Fruit fly (Drosophila melanogaster) whole organism, embryonic: ENCODE measurements around the gene ABCB7.

ENCODE experiments used
- Aef1 ChIP-seq: fragments of 200-800 bp; sonication (Bioruptor generic); IDR thresholded peaks from 3 replicates; pipeline ENCODE4 v1.3.6; 2022; ENCODE audit warnings: missing biosample characterization, missing genetic modification characterization
- B-H1 ChIP-seq: fragments of 200-800 bp; sonication (Bioruptor generic); IDR thresholded peaks from 3 replicates; pipeline ENCODE4 v1.3.6; 2022; ENCODE audit warnings: missing biosample characterization, missing genetic modification characterization
- Bgb ChIP-seq: fragments of 200-800 bp; sonication (Bioruptor generic); IDR thresholded peaks from 2 replicates; pipeline ENCODE4 v1.3.6; 2022; ENCODE audit warnings: missing biosample characterization, missing genetic modification characterization; ENCODE audit not compliant: partially characterized antibody
- CG11456 ChIP-seq: fragments of 200-800 bp; sonication (Bioruptor generic); IDR thresholded peaks from 3 replicates; pipeline ENCODE4 v1.3.6; 2022; ENCODE audit warnings: missing biosample characterization, missing genetic modification characterization
- CG12391 ChIP-seq: fragments of 200-800 bp; sonication (Bioruptor generic); optimal IDR thresholded peaks from 3 replicates; lab custom pipeline; 2018; ENCODE audit warnings: missing biosample characterization, mild to moderate bottlenecking, missing genetic modification characterization, moderate library complexity
- CG17612 ChIP-seq: fragments of 200-800 bp; sonication (Bioruptor generic); IDR thresholded peaks from 2 replicates; pipeline ENCODE4 v1.3.6; 2022; ENCODE audit warnings: missing biosample characterization, missing genetic modification characterization
- CG17802 ChIP-seq: fragments of 200-800 bp; sonication (Bioruptor generic); optimal IDR thresholded peaks from 2 replicates; lab custom pipeline; 2018; ENCODE audit warnings: missing biosample characterization, mild to moderate bottlenecking, missing genetic modification characterization, moderate library complexity
- CG18476 ChIP-seq: fragments of 200-800 bp; sonication (Bioruptor generic); optimal IDR thresholded peaks from 2 replicates; lab custom pipeline; 2016; ENCODE audit warnings: missing biosample characterization, mild to moderate bottlenecking, missing genetic modification characterization
- CG2120 ChIP-seq: fragments of 200-800 bp; sonication (Bioruptor generic); optimal IDR thresholded peaks from 3 replicates; lab custom pipeline; 2016; ENCODE audit warnings: missing biosample characterization, missing genetic modification characterization
- CG31388 ChIP-seq: fragments of 200-800 bp; sonication (Bioruptor generic); optimal IDR thresholded peaks from 2 replicates; lab custom pipeline; 2016; ENCODE audit warnings: missing biosample characterization, missing genetic modification characterization
- CG34376 ChIP-seq: fragments of 200-800 bp; sonication (Bioruptor generic); optimal IDR thresholded peaks from 2 replicates; lab custom pipeline; 2018; ENCODE audit warnings: missing biosample characterization, mild to moderate bottlenecking, missing genetic modification characterization
- CG4820 ChIP-seq: fragments of 200-800 bp; sonication (Bioruptor generic); optimal IDR thresholded peaks from 3 replicates; lab custom pipeline; 2016; ENCODE audit warnings: missing biosample characterization, missing genetic modification characterization
- CG5953 ChIP-seq: fragments of 200-800 bp; sonication (Bioruptor generic); IDR thresholded peaks from 2 replicates; pipeline ENCODE4 v1.3.6; 2022; ENCODE audit warnings: missing biosample characterization, missing genetic modification characterization
- CG7786 ChIP-seq: fragments of 200-800 bp; sonication (Bioruptor generic); optimal IDR thresholded peaks from 2 replicates; lab custom pipeline; 2016; ENCODE audit warnings: missing biosample characterization, missing genetic modification characterization
- D19B ChIP-seq: fragments of 200-800 bp; sonication (Bioruptor generic); optimal IDR thresholded peaks from 2 replicates; lab custom pipeline; 2017; ENCODE audit warnings: missing biosample characterization, mild to moderate bottlenecking, missing genetic modification characterization
- Deaf1 ChIP-seq: fragments of 200-800 bp; optimal IDR thresholded peaks from 3 replicates; lab custom pipeline; 2019; ENCODE audit warnings: missing biosample characterization, mild to moderate bottlenecking, missing genetic modification characterization, moderate library complexity
- Dref ChIP-seq: fragments of 200-800 bp; sonication (Bioruptor generic); IDR thresholded peaks from 2 replicates; pipeline ENCODE4 v1.3.6; 2022; ENCODE audit warnings: missing biosample characterization, missing genetic modification characterization
- ERR ChIP-seq: fragments of 200-800 bp; sonication (Bioruptor generic); optimal IDR thresholded peaks from 2 replicates; lab custom pipeline; 2016; ENCODE audit warnings: missing biosample characterization, missing genetic modification characterization
- Fer3 ChIP-seq: fragments of 200-800 bp; sonication (Bioruptor generic); optimal IDR thresholded peaks from 2 replicates; lab custom pipeline; 2018; ENCODE audit warnings: missing biosample characterization, mild to moderate bottlenecking, missing genetic modification characterization, moderate library complexity
- Hmx ChIP-seq: fragments of 200-800 bp; sonication (Bioruptor generic); optimal IDR thresholded peaks from 2 replicates; lab custom pipeline; 2016; ENCODE audit warnings: missing biosample characterization, missing genetic modification characterization
- Hr51 ChIP-seq, 2 experiments: fragments of 200-800 bp; sonication (Bioruptor generic); optimal IDR thresholded peaks; 2 replicates in 1 of 2; 3 replicates in 1 of 2; lab custom pipeline; 2016 to 2018; ENCODE audit warnings: missing biosample characterization in 2 of 2, missing genetic modification characterization in 2 of 2, mild to moderate bottlenecking in 1 of 2, moderate library complexity in 1 of 2
- Lpt ChIP-seq: fragments of >200 bp; optimal IDR thresholded peaks from 2 replicates; lab custom pipeline; 2018; ENCODE audit warnings: missing biosample characterization, missing genetic modification characterization
- PHDP ChIP-seq: fragments of 200-800 bp; sonication (Bioruptor generic); optimal IDR thresholded peaks from 3 replicates; lab custom pipeline; 2018; ENCODE audit warnings: missing biosample characterization, mild to moderate bottlenecking, missing genetic modification characterization, moderate library complexity
- Ptx1 ChIP-seq: fragments of 200-800 bp; sonication (Bioruptor generic); IDR thresholded peaks from 2 replicates; pipeline ENCODE4 v1.3.6; 2022; ENCODE audit warnings: missing biosample characterization, missing genetic modification characterization
- Ssrp ChIP-seq: fragments of 200-800 bp; sonication (Bioruptor generic); optimal IDR thresholded peaks from 2 replicates; lab custom pipeline; 2018; ENCODE audit warnings: missing biosample characterization, mild to moderate bottlenecking, missing genetic modification characterization, moderate library complexity
- Usf ChIP-seq: fragments of 200-800 bp; sonication (Bioruptor generic); optimal IDR thresholded peaks from 2 replicates; lab custom pipeline; 2017; ENCODE audit warnings: missing genotype, missing biosample characterization, missing genetic modification characterization
- Xrp1 ChIP-seq: fragments of 200-800 bp; sonication (Bioruptor generic); IDR thresholded peaks from 2 replicates; pipeline ENCODE4 v1.3.6; 2022; ENCODE audit warnings: missing biosample characterization, missing genetic modification characterization
- bcd ChIP-seq: fragments of 200-800 bp; sonication (Bioruptor generic); optimal IDR thresholded peaks from 2 replicates; lab custom pipeline; 2017; ENCODE audit warnings: missing biosample characterization, mild to moderate bottlenecking, missing genetic modification characterization
- ems ChIP-seq: fragments of 200-800 bp; sonication (Bioruptor generic); optimal IDR thresholded peaks from 3 replicates; lab custom pipeline; 2016; ENCODE audit warnings: missing biosample characterization, missing genetic modification characterization
- gcm2 ChIP-seq: fragments of 200-800 bp; sonication (Bioruptor generic); optimal IDR thresholded peaks from 2 replicates; lab custom pipeline; 2016; ENCODE audit warnings: missing biosample characterization, missing genetic modification characterization
- ham ChIP-seq: fragments of 200-800 bp; sonication (Bioruptor generic); IDR thresholded peaks from 2 replicates; pipeline ENCODE4 v1.3.6; 2022; ENCODE audit warnings: missing biosample characterization, missing genetic modification characterization
- knrl ChIP-seq: fragments of 200-800 bp; sonication (Bioruptor generic); IDR thresholded peaks from 3 replicates; pipeline ENCODE4 v1.3.6; 2022; ENCODE audit warnings: missing biosample characterization, missing genetic modification characterization; ENCODE audit not compliant: partially characterized antibody
- lilli ChIP-seq: fragments of 200-800 bp; sonication (Bioruptor generic); optimal IDR thresholded peaks from 3 replicates; lab custom pipeline; 2016; ENCODE audit warnings: missing biosample characterization, missing genetic modification characterization
- lov ChIP-seq, 2 experiments: fragments of 200-800 bp in 1 of 2; fragments of >200 bp in 1 of 2; sonication (Bioruptor generic) in 1 of 2; IDR thresholded peaks in 1 of 2; optimal IDR thresholded peaks in 1 of 2; 2 replicates in 1 of 2; 3 replicates in 1 of 2; pipeline versions ENCODE4 v1.3.6 to Lab custom; 2017 to 2022; ENCODE audit warnings: missing biosample characterization in 1 of 2, missing genetic modification characterization in 1 of 2
- mam ChIP-seq: fragments of 200-800 bp; sonication (Bioruptor generic); optimal IDR thresholded peaks from 3 replicates; lab custom pipeline; 2016; ENCODE audit warnings: missing biosample characterization, missing genetic modification characterization
- nom ChIP-seq: fragments of 200-800 bp; sonication (Bioruptor generic); optimal IDR thresholded peaks from 2 replicates; lab custom pipeline; 2017; ENCODE audit warnings: missing biosample characterization, missing genetic modification characterization, mild to moderate bottlenecking, moderate library complexity, missing genetic modification reagents
- pan ChIP-seq, 4 experiments: fragments of >200 bp in 3 of 4; fragments of 200-800 bp in 1 of 4; sonication (Bioruptor generic) in 1 of 4; optimal IDR thresholded peaks in 3 of 4; IDR thresholded peaks in 1 of 4; 2 replicates each; pipeline versions ENCODE4 v1.3.6 to Lab custom; 2017 to 2022; ENCODE audit warnings: missing biosample characterization in 2 of 4, missing genetic modification characterization in 2 of 4, mixed read lengths in 1 of 4
- pita ChIP-seq: fragments of 200-800 bp; sonication (Bioruptor generic); optimal IDR thresholded peaks from 2 replicates; lab custom pipeline; 2017; ENCODE audit warnings: missing biosample characterization, mild to moderate bottlenecking, missing genetic modification characterization
- prd ChIP-seq, 3 experiments: fragments of >200 bp in 2 of 3; fragments of 200-800 bp in 1 of 3; sonication (Bioruptor generic) in 1 of 3; optimal IDR thresholded peaks in 2 of 3; IDR thresholded peaks in 1 of 3; 2 replicates in 2 of 3; 3 replicates in 1 of 3; pipeline versions ENCODE4 v1.3.6 to Lab custom; 2017 to 2022; ENCODE audit warnings: missing biosample characterization in 1 of 3, missing genetic modification characterization in 1 of 3
- sd ChIP-seq: fragments of 200-800 bp; sonication (Bioruptor generic); optimal IDR thresholded peaks from 3 replicates; lab custom pipeline; 2018; ENCODE audit warnings: missing biosample characterization, mild to moderate bottlenecking, missing genetic modification characterization, moderate library complexity
- stc ChIP-seq: fragments of 200-800 bp; sonication (Bioruptor generic); IDR thresholded peaks from 2 replicates; pipeline ENCODE4 v1.3.6; 2022; ENCODE audit warnings: missing biosample characterization, missing genetic modification characterization
- tio ChIP-seq: fragments of 200-800 bp; sonication (Bioruptor generic); optimal IDR thresholded peaks from 2 replicates; lab custom pipeline; 2017; ENCODE audit warnings: missing biosample characterization, missing genetic modification characterization, inconsistent platforms
- twi ChIP-seq: fragments of 200-800 bp; optimal IDR thresholded peaks from 2 replicates; lab custom pipeline; 2019; ENCODE audit warnings: missing biosample characterization, mild to moderate bottlenecking, missing genetic modification characterization, moderate library complexity
- vvl ChIP-seq: fragments of 200-800 bp; sonication (Bioruptor generic); IDR thresholded peaks from 2 replicates; pipeline ENCODE4 v1.3.6; 2022; ENCODE audit warnings: missing biosample characterization, missing genetic modification characterization

ABCB7 gene

dm6 chr3L:1628176-1628866 lies 10.1 kb downstream of the ABCB7 start, which contains the start of gene CG13928 (continued):
- TF ChIP-seq ems (GFP tag; lab: Kevin White, UChicago) = no peak
- no peak for TF ChIP-seq ham (GFP tag; lab: Robert Waterston, UW)
- 0 out of 3 replicates have a peak, but pooled peaks have one; percentile 11 for TF ChIP-seq knrl (GFP tag; lab: Robert Waterston, UW)
- TF ChIP-seq Fer3 (tag; lab: Kevin White, UChicago) = no peak

dm6 chr3L:1629064-1629777 lies 11.0 kb downstream of the ABCB7 start, which contains the start of gene GC:
Gene GC (minus strand): TSS chr3L:1629301.
- TF ChIP-seq prd (optimal IDR thresholded peaks at IDR 0.05; lab: Kevin White, UChicago) (no peak), prd (GFP tag; IDR thresholded peaks at IDR 0.05; lab: Robert Waterston, UW) (0 out of 3 replicates have a peak, but pooled peaks have one; percentile 21), Bgb (peak; percentile 37; the same call in 1 of the 2 replicates), Aef1 (GFP tag; lab: Robert Waterston, UW) (no peak), pita (no peak), ems (GFP tag; lab: Kevin White, UChicago) (no peak), CG5953 (0 out of 2 replicates have a peak, but pooled peaks have one; percentile 5), CG31388 (GFP tag; lab: Kevin White, UChicago) (no peak), PHDP (tag; lab: Kevin White, UChicago) (no peak), CG12391 (tag; lab: Kevin White, UChicago) (peak; percentile 4), stc (GFP tag; lab: Robert Waterston, UW) (peak; percentile 47), D19B (peak; percentile 60), lov (optimal IDR thresholded peaks at IDR 0.05; lab: Kevin White, UChicago) (no peak), lov (GFP tag; IDR thresholded peaks at IDR 0.05; lab: Robert Waterston, UW) (no peak), Hr51 (GFP tag; optimal IDR thresholded peaks at IDR 0.05; lab: Kevin White, UChicago) (peak in 1 of 2 experiments; percentile 15), CG2120 (GFP tag; lab: Kevin White, UChicago) (peak; percentile 69), bcd (no peak), pan (optimal IDR thresholded peaks at IDR 0.05; lab: Kevin White, UChicago) (no peak), pan (GFP tag; optimal IDR thresholded peaks at IDR 0.05 in 1 of 2, IDR thresholded peaks at IDR 0.05 in 1 of 2) (peak in 1 of 2 experiments; percentile 39), nom (GFP tag; lab: Kevin White, UChicago) (no peak), CG17802 (tag; lab: Kevin White, UChicago) (no peak), Hmx (GFP tag; lab: Kevin White, UChicago) (no peak), ERR (GFP tag; lab: Kevin White, UChicago) (no peak), Dref (no peak), B-H1 (GFP tag; lab: Robert Waterston, UW) (no peak), ham (GFP tag; lab: Robert Waterston, UW) (no peak), gcm2 (GFP tag; lab: Kevin White, UChicago) (no peak), tio (GFP tag; lab: Kevin White, UChicago) (no peak), lilli (GFP tag; lab: Kevin White, UChicago) (peak; percentile 49), sd (tag; lab: Kevin White, UChicago) (no peak), CG11456 (GFP tag; lab: Robert Waterston, UW) (no peak), CG7786 (peak; percentile 16), Ssrp (tag; lab: Kevin White, UChicago) (no peak), Lpt (no peak), Usf (GFP tag; lab: Kevin White, UChicago) (no peak), CG17612 (GFP tag; lab: Robert Waterston, UW) (no peak), CG18476 (GFP tag; lab: Kevin White, UChicago) (no peak), CG4820 (GFP tag; lab: Kevin White, UChicago) (no peak), vvl (GFP tag; lab: Robert Waterston, UW) (peak; percentile 46; the same call in 1 of the 2 replicates), Ptx1 (GFP tag; lab: Robert Waterston, UW) (peak; percentile 42; the same call in 1 of the 2 replicates), twi (tag; lab: Kevin White, UChicago) (no peak), Deaf1 (tag; lab: Kevin White, UChicago) (peak; percentile 40), CG34376 (no peak), Xrp1 (0 out of 2 replicates have a peak, but pooled peaks have one; percentile 14), mam (no peak)
